Fruit fly (Drosophila melanogaster): ENCODE data around the gene Fer3HCH.

- TF ChIP-seq CG8478 (optimal IDR thresholded peaks at IDR 0.05) (no peak), CTCF (optimal IDR thresholded peaks at IDR 0.05) (no peak)
Observed at dm6 chrX:13154783-13155182, 46.8 kb upstream of the Fer3HCH start, which contains the start of the genes CG4318 and CG4332.
